Worm (Caenorhabditis elegans): Measurements from ENCODE around the gene F42H10.6.

- no peak for TF ChIP-seq nhr-11 (tag; optimal IDR thresholded peaks at IDR 0.05)
- no peak for TF ChIP-seq zag-1 (tag; optimal IDR thresholded peaks at IDR 0.05)
- TF ChIP-seq jun-1 (tag; optimal IDR thresholded peaks at IDR 0.05), result no peak
Observed at ce11 chrIII:8529002-8529401, 48.7 kb upstream of the F42H10.6 start.
